Worm (Caenorhabditis elegans): ENCODE data around the gene cpf-2.

- TF ChIP-seq tbx-11 (GFP tag; IDR thresholded peaks at IDR 0.05) = no peak
- TF ChIP-seq ama-1 (optimal IDR thresholded peaks at IDR 0.05) = no peak
- no peak for TF ChIP-seq ets-7 (tag; optimal IDR thresholded peaks at IDR 0.05)
- no peak for TF ChIP-seq pes-1 (GFP tag; IDR thresholded peaks at IDR 0.05)
- no peak for TF ChIP-seq ceh-13 (GFP tag; optimal IDR thresholded peaks at IDR 0.05)
- no peak for TF ChIP-seq hnd-1 (tag; optimal IDR thresholded peaks at IDR 0.05)
- TF ChIP-seq hmg-4 (GFP tag; optimal IDR thresholded peaks at IDR 0.05) = no peak
- no peak for TF ChIP-seq B0310.2 (tag; optimal IDR thresholded peaks at IDR 0.05)
- TF ChIP-seq scrt-1 (GFP tag; IDR thresholded peaks at IDR 0.05) = no peak
Measured at ce11 chrIII:13270896-13271295, 2.2 kb upstream of the cpf-2 start.

Measured in whole organism, early embryonic.